Fruit fly (Drosophila melanogaster): Measurements from ENCODE around the gene Mhc.
A peak's percentile ranks its signal among the peaks of the same experiment; 100 is the strongest.

Gene Mhc

DNA sequence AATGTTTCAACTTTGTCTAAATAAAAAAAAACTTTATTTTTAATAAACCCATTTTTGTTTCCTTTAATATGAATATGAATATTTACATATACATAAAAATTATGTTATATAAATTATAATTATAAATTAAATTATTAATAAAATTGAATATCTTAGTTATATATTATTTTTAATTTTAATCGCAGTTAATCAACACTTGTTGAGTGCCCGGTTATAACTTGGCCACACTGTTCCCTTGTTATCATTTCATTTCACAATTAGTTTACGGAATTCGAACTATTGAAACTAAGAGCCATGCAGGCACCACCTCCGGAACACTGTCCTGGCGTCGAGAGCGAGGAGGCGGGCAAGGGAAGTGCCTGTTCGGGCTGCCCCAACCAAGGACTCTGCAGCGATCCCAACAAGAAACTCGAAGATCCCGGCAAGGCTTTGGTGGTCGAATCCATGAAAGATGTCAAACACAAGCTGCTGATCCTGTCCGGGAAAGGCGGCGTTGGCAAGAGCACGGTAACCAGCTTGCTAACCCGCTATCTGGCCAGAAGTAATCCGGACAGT lies 34.0 kb upstream of the Mhc start, which contains the start of gene Nubp1:
Gene Nubp1, plus strand, starts transcription at position 213 of the 555 bp plus-strand sequence.
- TF ChIP-seq Myc (optimal IDR thresholded peaks at IDR 0.05) (no peak), h (optimal IDR thresholded peaks at IDR 0.05) (no peak), ttk (optimal IDR thresholded peaks at IDR 0.05) (no peak), insv (optimal IDR thresholded peaks at IDR 0.05) (no peak), psq (optimal IDR thresholded peaks at IDR 0.05) (no peak), Sin3A (optimal IDR thresholded peaks at IDR 0.05) (no peak)

DNA sequence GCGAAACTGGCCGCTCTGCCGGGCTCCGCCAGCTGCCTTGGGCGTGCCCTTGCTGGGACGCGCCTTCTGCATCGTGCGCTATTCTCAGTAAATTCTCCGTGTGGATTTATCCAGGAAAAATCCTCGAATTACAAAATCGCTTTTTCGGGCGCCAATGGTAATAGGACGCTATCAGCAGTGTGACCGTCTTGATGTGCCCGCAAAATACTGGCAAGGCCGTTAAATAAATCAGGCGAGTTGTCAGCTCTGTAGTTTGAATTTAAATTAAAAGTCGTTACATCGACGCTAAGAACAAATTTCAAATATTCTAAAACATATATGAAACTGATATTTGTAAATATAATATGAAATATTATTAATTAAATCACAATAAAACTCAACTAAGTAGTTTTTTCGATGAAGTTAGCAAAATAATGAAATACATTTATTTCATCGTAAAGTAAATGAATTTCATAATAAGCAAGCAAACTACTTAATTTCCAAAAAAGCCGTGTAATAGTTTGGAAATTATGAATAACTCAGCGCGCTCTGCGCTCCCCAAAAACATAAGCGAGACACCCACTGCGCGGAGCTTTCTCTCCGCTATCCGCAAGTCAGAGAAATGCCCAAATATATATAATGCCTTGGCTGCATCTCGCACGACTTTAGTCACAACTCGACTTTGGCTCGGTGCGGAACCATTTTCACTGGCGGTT lies 28.0 kb upstream of the Mhc start, which contains the start of the genes glu and ChLD3:
Gene glu, minus strand, starts transcription at position 183 of the 695 bp plus-strand sequence.
Gene ChLD3, plus strand, starts transcription at position 645 of the 695 bp plus-strand sequence.
- TF ChIP-seq psq (optimal IDR thresholded peaks at IDR 0.05) (no peak), ttk (optimal IDR thresholded peaks at IDR 0.05) (no peak), insv (optimal IDR thresholded peaks at IDR 0.05) (no peak), h (optimal IDR thresholded peaks at IDR 0.05) (no peak), Sin3A (optimal IDR thresholded peaks at IDR 0.05) (no peak), Myc (optimal IDR thresholded peaks at IDR 0.05) (no peak)

DNA sequence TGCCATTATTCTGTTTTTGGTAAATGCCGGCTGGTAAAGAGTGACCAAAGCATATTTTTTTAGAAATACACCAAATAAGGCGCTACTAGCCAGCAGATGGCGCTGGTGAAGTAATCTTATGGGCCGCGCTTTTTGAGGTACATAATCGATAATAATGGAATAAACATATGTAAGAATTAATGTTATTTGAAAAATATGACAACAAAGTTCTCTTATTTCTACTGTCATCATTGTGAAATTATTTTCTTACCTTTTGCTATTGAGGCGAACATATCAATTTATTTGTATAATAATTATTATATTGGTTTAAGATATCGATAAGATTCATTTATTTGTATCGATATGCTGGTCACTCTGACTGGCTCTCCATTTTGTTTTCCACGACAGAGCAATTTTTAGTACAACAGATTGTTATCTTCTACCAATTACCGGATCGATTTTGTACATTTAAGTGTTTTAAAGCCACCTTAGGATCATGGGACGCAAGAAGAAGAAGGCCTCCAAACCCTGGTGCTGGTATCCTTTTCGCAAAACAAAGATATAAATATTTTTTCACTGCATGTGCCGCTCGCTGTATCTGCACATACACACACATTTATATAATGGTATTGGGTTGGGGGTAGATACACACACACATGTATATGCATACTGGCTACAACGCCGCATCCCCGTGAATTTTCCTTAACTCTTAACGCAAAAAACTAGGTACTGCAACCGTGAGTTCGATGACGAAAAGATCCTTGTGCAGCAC lies 23.1 kb upstream of the Mhc start, which contains the start of the genes LSm7 and BuGZ:
Gene LSm7, minus strand, starts transcription at position 46 of the 751 bp plus-strand sequence.
Gene BuGZ, plus strand, starts transcription at position 351 of the 751 bp plus-strand sequence.
- TF ChIP-seq insv (optimal IDR thresholded peaks at IDR 0.05) (no peak), h (optimal IDR thresholded peaks at IDR 0.05) (peak; percentile 36)

DNA sequence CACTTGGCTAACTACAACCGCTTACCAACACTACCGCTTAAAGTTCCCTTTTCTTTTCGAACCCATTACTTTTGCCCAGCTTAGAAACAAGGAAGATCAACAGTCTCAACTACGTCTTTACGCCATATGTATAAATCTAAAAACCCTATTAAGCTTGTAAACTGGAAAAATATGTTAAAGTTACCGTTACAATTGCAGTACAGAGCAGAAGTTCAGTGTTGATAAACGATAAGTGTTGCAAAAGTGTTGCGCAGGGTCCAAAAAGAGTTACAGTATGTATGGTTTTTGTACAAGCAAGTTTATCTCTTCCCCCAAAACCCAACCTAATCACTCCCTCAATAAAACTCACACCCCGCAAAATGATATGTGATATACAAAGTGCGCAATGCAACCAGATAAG lies 19.2 kb upstream of the Mhc start:
- no peak for TF ChIP-seq insv (optimal IDR thresholded peaks at IDR 0.05)
- TF ChIP-seq Sin3A (optimal IDR thresholded peaks at IDR 0.05), result no peak
- TF ChIP-seq ttk (optimal IDR thresholded peaks at IDR 0.05), result no peak
- no peak for TF ChIP-seq psq (optimal IDR thresholded peaks at IDR 0.05)
- no peak for TF ChIP-seq h (optimal IDR thresholded peaks at IDR 0.05)
- TF ChIP-seq Myc (optimal IDR thresholded peaks at IDR 0.05), result no peak

DNA sequence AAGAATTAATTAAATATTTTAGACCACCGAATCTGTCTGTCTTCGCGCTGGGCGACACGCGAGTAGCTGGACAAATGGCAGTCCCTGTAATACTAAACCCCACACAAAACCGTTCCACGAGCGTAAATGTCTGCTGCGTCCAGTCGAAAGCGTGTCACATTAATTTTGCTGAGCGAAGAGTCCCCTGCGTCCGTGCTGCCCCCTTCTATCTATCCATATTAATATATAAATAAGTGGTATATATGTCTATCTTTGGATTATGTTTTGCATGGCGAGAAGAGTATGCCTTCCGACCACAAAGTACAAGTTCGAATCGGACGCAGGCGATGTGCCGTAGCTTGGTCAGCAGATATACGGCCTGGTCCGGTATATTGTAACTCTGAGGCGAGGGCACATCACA lies 14.0 kb upstream of the Mhc start:
- no peak for TF ChIP-seq ttk (optimal IDR thresholded peaks at IDR 0.05)
- no peak for TF ChIP-seq Sin3A (optimal IDR thresholded peaks at IDR 0.05)
- TF ChIP-seq h (optimal IDR thresholded peaks at IDR 0.05), result no peak
- TF ChIP-seq psq (optimal IDR thresholded peaks at IDR 0.05), result no peak
- TF ChIP-seq Myc (optimal IDR thresholded peaks at IDR 0.05), result no peak
- TF ChIP-seq insv (optimal IDR thresholded peaks at IDR 0.05), result no peak

DNA sequence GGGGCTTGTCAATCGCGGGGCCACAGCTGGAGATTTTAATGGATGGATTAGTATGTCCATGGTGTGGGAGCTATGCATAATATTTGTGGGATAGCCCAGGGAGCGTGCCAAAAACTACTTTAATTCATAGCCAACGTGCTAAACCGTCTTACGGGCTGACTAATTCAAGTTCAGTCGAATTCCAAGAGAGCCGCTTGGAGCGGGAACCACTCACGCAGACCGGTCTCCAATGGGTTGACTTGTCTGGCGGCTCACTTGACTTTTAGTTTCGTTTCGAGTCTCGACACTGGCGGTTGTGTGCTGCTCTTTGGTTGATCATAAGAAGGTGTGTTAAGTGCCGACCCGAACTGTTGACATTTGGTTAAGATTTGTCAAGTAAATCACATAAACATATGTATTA lies 12.3 kb upstream of the Mhc start, which contains the start of gene yellow-b:
Gene yellow-b, plus strand, starts transcription at position 263 of the 400 bp plus-strand sequence.
- TF ChIP-seq Sin3A (optimal IDR thresholded peaks at IDR 0.05), result no peak
- TF ChIP-seq Myc (optimal IDR thresholded peaks at IDR 0.05), result no peak
- no peak for TF ChIP-seq psq (optimal IDR thresholded peaks at IDR 0.05)
- no peak for TF ChIP-seq ttk (optimal IDR thresholded peaks at IDR 0.05)
- no peak for TF ChIP-seq h (optimal IDR thresholded peaks at IDR 0.05)
- TF ChIP-seq insv (optimal IDR thresholded peaks at IDR 0.05), result no peak

DNA sequence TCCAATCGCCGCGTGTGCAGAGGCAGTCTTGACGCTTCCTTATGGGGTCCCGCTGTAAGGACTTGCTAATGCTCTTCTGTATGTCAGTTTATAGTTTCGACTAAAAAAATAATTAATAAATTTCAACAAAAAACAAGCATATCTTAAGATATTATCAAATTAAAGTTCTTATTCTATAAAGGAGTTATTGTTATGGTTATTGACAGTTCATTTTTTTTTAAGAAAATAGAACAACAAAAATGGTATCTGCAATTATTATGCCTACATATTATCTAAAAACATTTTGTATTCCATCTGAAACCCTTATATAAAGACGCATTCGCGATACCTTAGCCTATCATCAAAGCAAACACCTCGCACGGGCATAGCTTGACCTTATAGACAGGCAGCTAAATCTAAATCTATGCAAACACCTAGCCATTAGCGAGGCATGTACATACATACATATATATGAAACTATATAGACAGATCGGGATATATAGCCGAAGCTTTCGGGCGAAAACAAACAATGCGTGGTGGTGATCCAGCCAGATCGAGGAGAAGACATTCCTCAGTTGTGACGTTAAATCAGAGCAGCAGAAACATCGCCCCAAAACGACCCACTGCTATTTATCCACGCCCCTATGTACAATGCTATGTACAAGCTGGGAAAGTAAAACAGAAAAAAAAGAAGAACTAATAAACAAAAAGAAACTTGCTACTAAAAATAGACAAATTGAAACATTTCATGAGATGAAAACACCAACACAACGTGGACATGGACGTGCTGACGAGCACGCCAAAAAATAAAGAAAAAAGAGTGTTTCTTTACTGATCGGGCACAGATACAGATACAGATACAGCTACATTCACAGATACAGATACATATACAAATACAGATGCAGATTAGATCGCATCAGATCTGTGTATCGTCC lies 5.6 kb upstream of the Mhc start, which contains the start of gene ppk17:
Gene ppk17, minus strand, starts transcription at position 51 of the 914 bp plus-strand sequence.
- TF ChIP-seq ttk (optimal IDR thresholded peaks at IDR 0.05) (no peak), h (optimal IDR thresholded peaks at IDR 0.05) (no peak), psq (optimal IDR thresholded peaks at IDR 0.05) (no peak), Sin3A (optimal IDR thresholded peaks at IDR 0.05) (no peak), Myc (optimal IDR thresholded peaks at IDR 0.05) (no peak), insv (optimal IDR thresholded peaks at IDR 0.05) (no peak)

DNA sequence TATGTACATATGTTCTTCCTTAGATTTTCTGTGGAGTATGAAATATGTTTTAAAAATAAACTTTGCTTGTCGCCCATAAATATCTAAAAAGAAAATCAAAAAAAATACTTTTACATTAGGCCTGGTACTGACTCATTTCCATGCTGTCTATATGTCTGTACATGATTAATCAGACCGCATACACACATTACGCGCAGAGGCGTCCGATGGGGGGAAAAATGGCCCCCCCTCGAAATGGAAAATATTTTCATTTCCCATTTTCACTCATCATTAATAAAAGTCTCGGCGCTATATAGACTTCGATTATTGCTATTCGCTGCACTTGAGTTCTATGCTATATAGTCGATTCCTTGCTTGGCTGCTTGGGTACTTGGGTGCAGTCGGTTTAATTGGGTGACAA lies 4.5 kb upstream of the Mhc start:
- TF ChIP-seq ttk (optimal IDR thresholded peaks at IDR 0.05) (no peak), h (optimal IDR thresholded peaks at IDR 0.05) (no peak), Sin3A (optimal IDR thresholded peaks at IDR 0.05) (no peak), Myc (optimal IDR thresholded peaks at IDR 0.05) (no peak), insv (optimal IDR thresholded peaks at IDR 0.05) (no peak), psq (optimal IDR thresholded peaks at IDR 0.05) (no peak)

DNA sequence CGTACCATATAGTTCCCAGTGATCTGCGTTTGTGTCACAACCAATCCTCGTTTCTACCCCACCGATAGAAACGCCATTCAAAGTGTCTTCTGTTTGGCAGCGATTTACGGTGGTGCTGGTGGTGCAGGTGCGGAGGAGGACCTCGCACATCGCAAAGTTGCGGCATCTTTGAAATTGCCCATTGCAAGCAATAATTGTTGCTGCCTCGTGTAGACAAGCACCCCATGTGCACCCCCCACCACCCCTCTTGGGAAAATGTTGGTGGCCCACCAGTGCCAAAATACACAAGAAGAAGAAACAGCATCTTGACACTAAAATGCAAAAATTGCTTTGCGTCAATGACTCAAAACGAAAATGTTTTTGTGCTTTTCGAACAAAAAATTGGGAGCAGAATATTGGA lies 1.9 kb upstream of the Mhc start:
- no peak for TF ChIP-seq insv (optimal IDR thresholded peaks at IDR 0.05)
- TF ChIP-seq Sin3A (optimal IDR thresholded peaks at IDR 0.05), result no peak
- TF ChIP-seq ttk (optimal IDR thresholded peaks at IDR 0.05), result no peak
- TF ChIP-seq psq (optimal IDR thresholded peaks at IDR 0.05), result no peak
- TF ChIP-seq h (optimal IDR thresholded peaks at IDR 0.05), result no peak
- TF ChIP-seq Myc (optimal IDR thresholded peaks at IDR 0.05), result no peak

DNA sequence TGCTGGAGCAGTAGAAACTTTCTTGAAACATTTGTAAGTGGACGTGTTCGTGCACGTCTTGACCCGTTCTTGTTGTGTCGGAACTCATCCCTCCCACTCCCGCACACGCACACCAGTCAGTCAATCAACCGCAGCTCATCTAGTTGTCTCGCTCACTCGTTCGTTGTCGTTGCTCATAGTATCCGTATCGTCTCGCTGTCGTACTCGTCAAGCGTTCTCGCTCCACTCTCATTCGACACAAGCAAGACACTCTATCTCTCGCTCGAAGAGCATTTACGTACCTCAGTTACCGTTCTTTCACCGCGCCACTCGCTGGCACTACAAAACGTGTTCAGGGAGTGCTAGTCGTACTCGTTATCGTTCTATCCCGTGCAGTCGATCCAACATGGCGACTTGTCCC lies 21.2 kb downstream of the Mhc start:
- no peak for TF ChIP-seq Sin3A (optimal IDR thresholded peaks at IDR 0.05)
- no peak for TF ChIP-seq insv (optimal IDR thresholded peaks at IDR 0.05)

DNA sequence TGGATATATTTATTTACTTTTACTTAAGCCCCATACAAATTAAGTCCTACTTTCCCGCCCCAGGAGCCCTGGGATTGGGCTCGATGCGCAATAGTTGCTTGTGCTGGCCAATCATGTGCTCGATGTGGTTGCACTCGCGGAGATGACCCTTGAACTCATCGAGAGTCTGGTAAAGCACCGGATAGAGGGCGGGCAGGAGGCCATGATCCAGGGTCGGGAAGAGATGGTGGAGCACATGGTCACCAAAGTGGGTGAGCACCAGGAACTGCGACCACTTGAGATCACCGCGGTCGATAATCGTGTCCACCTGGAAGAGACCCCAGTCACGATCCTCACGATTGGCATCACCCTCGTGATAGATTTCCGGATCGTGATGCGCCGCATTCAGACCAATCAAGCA lies 22.5 kb downstream of the Mhc start:
- TF ChIP-seq Myc (optimal IDR thresholded peaks at IDR 0.05), result no peak
- TF ChIP-seq psq (optimal IDR thresholded peaks at IDR 0.05), result no peak
- no peak for TF ChIP-seq ttk (optimal IDR thresholded peaks at IDR 0.05)
- TF ChIP-seq h (optimal IDR thresholded peaks at IDR 0.05), result no peak
- TF ChIP-seq Sin3A (optimal IDR thresholded peaks at IDR 0.05), result no peak
- TF ChIP-seq insv (optimal IDR thresholded peaks at IDR 0.05), result no peak

All from Kc167 (cell line).